Worm (Caenorhabditis elegans) whole organism, L2 larva: ENCODE measurements around the gene srg-8.

Experiments used
- C34F6.9 ChIP-seq: fragments of 150-350 bp; optimal IDR thresholded peaks from 2 replicates; lab custom pipeline; 2014; ENCODE audit warnings: missing biosample characterization, missing genetic modification characterization
- F13H6.1 ChIP-seq: sonication (generic microtip); optimal IDR thresholded peaks from 2 replicates; lab custom pipeline; 2016; ENCODE audit warnings: missing genetic modification characterization, missing compliant biosample characterization
- R02D3.7 ChIP-seq: fragments of 150-350 bp; optimal IDR thresholded peaks from 2 replicates; lab custom pipeline; 2014; ENCODE audit warnings: missing biosample characterization, missing genetic modification characterization
- alr-1 ChIP-seq: fragments of 150-350 bp; optimal IDR thresholded peaks from 2 replicates; lab custom pipeline; 2014; ENCODE audit warnings: missing biosample characterization, missing genetic modification characterization
- ama-1 ChIP-seq: fragments of 150-350 bp; optimal IDR thresholded peaks from 2 replicates; lab custom pipeline; 2018; ENCODE audit warnings: inconsistent platforms
- blmp-1 ChIP-seq: sonication (generic microtip); optimal IDR thresholded peaks from 2 replicates; lab custom pipeline; 2017; ENCODE audit warnings: missing genetic modification characterization, mild to moderate bottlenecking, missing compliant biosample characterization, antibody characterized with exemption, moderate library complexity; ENCODE audit not compliant: insufficient read depth
- ceh-82 ChIP-seq: fragments of 150-350 bp; optimal IDR thresholded peaks from 2 replicates; lab custom pipeline; 2014; ENCODE audit warnings: missing biosample characterization, missing genetic modification characterization
- egl-27 ChIP-seq: sonication (generic microtip); optimal IDR thresholded peaks from 3 replicates; lab custom pipeline; 2017; ENCODE audit warnings: missing biosample characterization, missing genetic modification reagents, missing genetic modification characterization
- elt-3 ChIP-seq: sonication (generic microtip); optimal IDR thresholded peaks from 2 replicates; lab custom pipeline; 2017; ENCODE audit warnings: missing biosample characterization, missing genetic modification characterization
- fos-1 ChIP-seq: fragments of 150-350 bp; optimal IDR thresholded peaks from 2 replicates; lab custom pipeline; 2014; ENCODE audit warnings: missing biosample characterization, missing genetic modification characterization
- gmeb-1 ChIP-seq: fragments of 150-350 bp; optimal IDR thresholded peaks from 2 replicates; lab custom pipeline; 2014; ENCODE audit warnings: missing biosample characterization, missing genetic modification characterization
- lin-11 ChIP-seq: fragments of 150-350 bp; sonication (generic microtip); optimal IDR thresholded peaks from 2 replicates; lab custom pipeline; 2014; ENCODE audit warnings: missing biosample characterization, missing genetic modification characterization, inconsistent platforms, mixed read lengths
- lin-13 ChIP-seq: fragments of 150-350 bp; optimal IDR thresholded peaks from 2 replicates; lab custom pipeline; 2014; ENCODE audit warnings: missing biosample characterization, missing genetic modification reagents, missing genetic modification characterization
- lin-39 ChIP-seq: fragments of 150-350 bp; optimal IDR thresholded peaks from 2 replicates; lab custom pipeline; 2014; ENCODE audit warnings: missing biosample characterization, missing genetic modification reagents, missing genetic modification characterization
- mab-5 ChIP-seq: fragments of 150-350 bp; optimal IDR thresholded peaks from 2 replicates; lab custom pipeline; 2014; ENCODE audit warnings: missing biosample characterization, missing genetic modification characterization
- mbf-1 ChIP-seq: sonication (generic microtip); optimal IDR thresholded peaks from 2 replicates; lab custom pipeline; 2017; ENCODE audit warnings: missing biosample characterization, missing genetic modification characterization
- nhr-11 ChIP-seq: fragments of 150-350 bp; optimal IDR thresholded peaks from 2 replicates; lab custom pipeline; 2014; ENCODE audit warnings: missing biosample characterization, missing genetic modification characterization
- nhr-12 ChIP-seq: fragments of 150-350 bp; optimal IDR thresholded peaks from 2 replicates; lab custom pipeline; 2014; ENCODE audit warnings: missing biosample characterization, missing genetic modification characterization
- nhr-129 ChIP-seq: fragments of 150-350 bp; optimal IDR thresholded peaks from 2 replicates; lab custom pipeline; 2014; ENCODE audit warnings: missing biosample characterization, missing genetic modification characterization
- nhr-21 ChIP-seq: fragments of 150-350 bp; optimal IDR thresholded peaks from 2 replicates; lab custom pipeline; 2014; ENCODE audit warnings: missing biosample characterization, missing genetic modification characterization
- nhr-23 ChIP-seq: fragments of 150-350 bp; optimal IDR thresholded peaks from 2 replicates; lab custom pipeline; 2014; ENCODE audit warnings: missing biosample characterization, missing genetic modification reagents, missing genetic modification characterization
- nhr-237 ChIP-seq: fragments of 150-350 bp; optimal IDR thresholded peaks from 2 replicates; lab custom pipeline; 2014; ENCODE audit warnings: missing biosample characterization, missing genetic modification characterization
- nhr-6 ChIP-seq: fragments of 150-350 bp; optimal IDR thresholded peaks from 2 replicates; lab custom pipeline; 2014; ENCODE audit warnings: missing biosample characterization, missing genetic modification characterization
- sem-4 ChIP-seq: fragments of 150-350 bp; optimal IDR thresholded peaks from 2 replicates; lab custom pipeline; 2014; ENCODE audit warnings: missing biosample characterization, missing genetic modification reagents, missing genetic modification characterization
- skn-1 ChIP-seq: sonication (generic microtip); optimal IDR thresholded peaks from 2 replicates; lab custom pipeline; 2017; ENCODE audit warnings: missing biosample characterization, missing genetic modification characterization
- sma-3 ChIP-seq: sonication (generic microtip); optimal IDR thresholded peaks from 2 replicates; lab custom pipeline; 2016; ENCODE audit warnings: missing genetic modification reagents, missing genetic modification characterization, missing compliant biosample characterization
- sma-9 ChIP-seq, 2 experiments: fragments of 150-350 bp in 1 of 2; sonication (generic microtip) in 1 of 2; optimal IDR thresholded peaks; 2 replicates each; lab custom pipeline; 2014 to 2016; ENCODE audit warnings: missing genetic modification characterization in 2 of 2, mild to moderate bottlenecking in 1 of 2, missing biosample characterization in 1 of 2, missing compliant biosample characterization in 1 of 2, missing genetic modification reagents in 1 of 2, moderate library complexity in 1 of 2
- snpc-4 ChIP-seq: fragments of 150-350 bp; optimal IDR thresholded peaks from 2 replicates; lab custom pipeline; 2014; ENCODE audit warnings: missing biosample characterization, missing genetic modification characterization
- unc-39 ChIP-seq: fragments of 150-350 bp; optimal IDR thresholded peaks from 2 replicates; lab custom pipeline; 2014; ENCODE audit warnings: missing biosample characterization, missing genetic modification characterization
- unc-62 ChIP-seq: fragments of 150-350 bp; optimal IDR thresholded peaks from 2 replicates; lab custom pipeline; 2014; ENCODE audit warnings: missing biosample characterization, missing genetic modification reagents, missing genetic modification characterization
- ztf-11 ChIP-seq: sonication (generic microtip); optimal IDR thresholded peaks from 2 replicates; lab custom pipeline; 2017; ENCODE audit warnings: missing biosample characterization, missing genetic modification characterization
- ztf-4 ChIP-seq: fragments of 150-350 bp; optimal IDR thresholded peaks from 2 replicates; lab custom pipeline; 2014; ENCODE audit warnings: missing biosample characterization, missing genetic modification characterization

srg-8 gene

ce11 chrIII:6215943-6216342 lies 38.7 kb downstream of the srg-8 start:
- TF ChIP-seq sma-9 (GFP tag; optimal IDR thresholded peaks at IDR 0.05; lab: Kevin White, UChicago) (peak; percentile 56), sma-9 (tag; optimal IDR thresholded peaks at IDR 0.05; lab: Kevin White, UChicago) (no peak), nhr-21 (tag; lab: Kevin White, UChicago) (peak; percentile 57), F13H6.1 (tag; lab: Kevin White, UChicago) (no peak), blmp-1 (peak; percentile 41)

- TF ChIP-seq ztf-4: no peak
- TF ChIP-seq alr-1 (tag; lab: Kevin White, UChicago): no peak
- TF ChIP-seq nhr-237: no peak
- TF ChIP-seq nhr-6: no peak
- TF ChIP-seq sem-4 (tag; lab: Kevin White, UChicago): no peak
- no peak for TF ChIP-seq sma-9 (GFP tag; optimal IDR thresholded peaks at IDR 0.05; lab: Kevin White, UChicago)
- no peak for TF ChIP-seq sma-9 (tag; optimal IDR thresholded peaks at IDR 0.05; lab: Kevin White, UChicago)
- TF ChIP-seq F13H6.1 (tag; lab: Kevin White, UChicago): no peak
- no peak for TF ChIP-seq egl-27 (tag; lab: Kevin White, UChicago)
- no peak for TF ChIP-seq mab-5 (tag; lab: Kevin White, UChicago)
- TF ChIP-seq C34F6.9 (tag; lab: Kevin White, UChicago): no peak
- no peak for TF ChIP-seq ztf-11
- no peak for TF ChIP-seq unc-39 (tag; lab: Kevin White, UChicago)
- no peak for TF ChIP-seq lin-11
These were observed 39.2 kb downstream of the srg-8 start, which contains the start of gene C23G10.11 for ce11 chrIII:6215476-6215875. TSS of gene C23G10.11 (minus strand) at chrIII:6215576.

- no peak for TF ChIP-seq skn-1 (tag; lab: Kevin White, UChicago)
- no peak for TF ChIP-seq nhr-237
- no peak for TF ChIP-seq F13H6.1 (tag; lab: Kevin White, UChicago)
- no peak for TF ChIP-seq unc-62 (GFP tag; lab: Kevin White, UChicago)
- TF ChIP-seq, all 48 proteins: peak for 0
These were observed 40.7 kb downstream of the srg-8 start, which contains the start of gene C23G10.10 for ce11 chrIII:6213915-6214314. TSS of gene C23G10.10 (minus strand) at chrIII:6214015.

DNA sequence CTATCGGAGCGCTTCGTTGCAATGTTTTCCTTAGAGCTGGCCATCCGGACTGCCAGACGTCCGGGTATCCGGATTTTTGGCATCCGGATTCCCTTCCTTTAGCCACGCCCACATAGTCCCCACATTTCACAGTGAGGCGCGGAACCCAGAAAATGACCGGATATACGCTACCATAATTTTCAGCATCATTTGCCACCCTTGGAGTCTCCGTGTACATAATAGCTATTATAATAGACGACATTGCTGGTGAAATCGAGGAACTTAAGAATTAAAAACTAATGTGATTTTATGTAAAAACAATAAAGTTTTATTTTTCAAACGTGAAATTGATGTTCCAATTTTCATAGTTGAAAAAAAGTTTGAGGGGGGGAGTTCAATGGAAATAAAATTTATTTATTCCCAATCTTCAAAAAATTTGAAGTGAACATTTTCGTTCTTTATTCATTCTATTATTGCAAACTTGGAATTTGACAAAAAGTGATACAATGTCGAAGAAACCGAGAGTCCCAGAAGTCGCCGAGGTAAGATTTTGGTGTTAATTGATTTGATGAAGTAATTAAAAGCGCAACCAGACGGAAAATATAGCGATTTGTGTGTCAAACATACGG lies 44.3 kb downstream of the srg-8 start:
- TF ChIP-seq snpc-4 (tag; lab: Kevin White, UChicago) (peak; percentile 8), nhr-237 (no peak)
- TF ChIP-seq, all 48 proteins: peak for 1

- no peak for TF ChIP-seq nhr-6
- TF ChIP-seq F13H6.1 (tag; lab: Kevin White, UChicago): no peak
- TF ChIP-seq lin-11: no peak
- TF ChIP-seq ztf-4: no peak
- no peak for TF ChIP-seq nhr-21 (tag; lab: Kevin White, UChicago)
- TF ChIP-seq skn-1 (tag; lab: Kevin White, UChicago): no peak
- no peak for TF ChIP-seq elt-3 (tag; lab: Kevin White, UChicago)
- TF ChIP-seq mbf-1 (tag; lab: Kevin White, UChicago): no peak
These were observed 45.7 kb downstream of the srg-8 start, which contains the start of gene C23G10.1 for ce11 chrIII:6208984-6209383. TSS of gene C23G10.1 (plus strand) at chrIII:6209284.

DNA sequence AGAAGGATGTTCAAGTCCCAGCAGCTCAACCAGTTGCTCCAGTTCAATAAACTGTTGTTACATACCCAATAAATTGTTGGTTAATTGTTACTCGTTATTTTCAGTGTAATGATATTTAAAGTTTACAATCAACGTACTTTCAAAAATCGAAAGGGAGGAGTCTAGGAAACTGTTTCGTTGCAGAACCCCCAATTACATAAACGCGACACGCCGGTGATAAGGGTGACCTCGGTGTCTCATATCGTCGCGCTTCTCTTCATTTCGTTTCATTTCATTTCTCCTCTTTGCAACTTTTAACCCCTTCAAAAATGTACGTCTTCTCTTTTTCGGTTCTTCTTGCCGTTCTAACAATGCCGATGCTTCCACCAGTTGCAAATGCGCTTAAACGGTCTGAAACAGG lies 46.8 kb downstream of the srg-8 start, which contains the start of gene C23G10.2:
TSS of gene C23G10.2 (plus strand) at position 184 of the 400 bp plus-strand sequence.
- TF ChIP-seq R02D3.7 (tag; lab: Kevin White, UChicago) (no peak), lin-13 (GFP tag; lab: Kevin White, UChicago) (no peak), nhr-11 (tag; lab: Kevin White, UChicago) (no peak), ama-1 (lab: Kevin White, UChicago) (no peak), nhr-129 (tag; lab: Kevin White, UChicago) (no peak)

DNA sequence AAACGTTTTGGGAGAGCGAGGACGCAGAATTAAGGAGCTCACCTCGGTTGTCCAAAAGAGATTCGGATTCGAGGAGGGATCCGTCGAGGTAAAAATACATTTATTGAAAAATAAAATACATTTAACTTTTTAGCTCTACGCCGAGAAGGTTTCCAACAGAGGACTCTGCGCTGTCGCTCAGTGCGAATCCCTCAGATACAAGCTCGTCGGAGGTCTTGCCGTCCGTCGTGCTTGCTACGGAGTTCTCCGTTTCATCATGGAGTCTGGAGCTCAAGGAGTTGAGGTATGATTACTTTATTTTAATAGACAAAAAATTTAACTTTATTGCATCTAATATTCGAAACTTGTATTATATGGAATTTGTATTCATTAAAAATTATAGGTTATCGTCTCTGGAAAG lies 47.6 kb downstream of the srg-8 start:
- TF ChIP-seq nhr-23 (tag; lab: Kevin White, UChicago): no peak
- TF ChIP-seq mbf-1 (tag; lab: Kevin White, UChicago): no peak
- TF ChIP-seq gmeb-1 (tag; lab: Kevin White, UChicago): no peak
- no peak for TF ChIP-seq nhr-129 (tag; lab: Kevin White, UChicago)
- TF ChIP-seq ceh-82 (tag; lab: Kevin White, UChicago): no peak
- TF ChIP-seq fos-1 (tag; lab: Kevin White, UChicago): no peak
- TF ChIP-seq mab-5 (tag; lab: Kevin White, UChicago): no peak
- no peak for TF ChIP-seq unc-39 (tag; lab: Kevin White, UChicago)
- no peak for TF ChIP-seq blmp-1
- no peak for TF ChIP-seq unc-62 (GFP tag; lab: Kevin White, UChicago)
- no peak for TF ChIP-seq nhr-11 (tag; lab: Kevin White, UChicago)
- TF ChIP-seq ztf-11: no peak
- TF ChIP-seq sma-9 (GFP tag; optimal IDR thresholded peaks at IDR 0.05; lab: Kevin White, UChicago): no peak
- TF ChIP-seq sma-9 (tag; optimal IDR thresholded peaks at IDR 0.05; lab: Kevin White, UChicago): no peak
- TF ChIP-seq nhr-237: no peak
- TF ChIP-seq lin-39 (tag; lab: Kevin White, UChicago): no peak
- no peak for TF ChIP-seq F13H6.1 (tag; lab: Kevin White, UChicago)
- TF ChIP-seq nhr-12: no peak
- no peak for TF ChIP-seq ama-1 (lab: Kevin White, UChicago)
- TF ChIP-seq sma-3 (GFP tag; lab: Kevin White, UChicago): no peak
